Fruit fly (Drosophila melanogaster) whole organism, wandering third instar larva: ENCODE results near the gene CLS.

Experiments
- Abd-B ChIP-seq: fragments of >200 bp; optimal IDR thresholded peaks from 2 replicates; lab custom pipeline; 2017; ENCODE audit warnings: missing biosample characterization, missing genetic modification characterization
- CG32264 ChIP-seq: fragments of 200-800 bp; sonication (Bioruptor generic); optimal IDR thresholded peaks from 2 replicates; lab custom pipeline; 2016; ENCODE audit warnings: missing biosample characterization, missing genetic modification characterization
- CG9705 ChIP-seq: fragments of 200-800 bp; sonication (Bioruptor generic); optimal IDR thresholded peaks from 2 replicates; lab custom pipeline; 2018; ENCODE audit warnings: missing biosample characterization, mild to moderate bottlenecking, missing genetic modification characterization
- CrebA ChIP-seq: fragments of 200-800 bp; sonication (Bioruptor generic); optimal IDR thresholded peaks from 2 replicates; lab custom pipeline; 2016; ENCODE audit warnings: missing biosample characterization, mild to moderate bottlenecking, missing genetic modification characterization, borderline replicate concordance
- Dfd ChIP-seq: fragments of >200 bp; optimal IDR thresholded peaks from 2 replicates; lab custom pipeline; 2017; ENCODE audit warnings: missing biosample characterization, missing genetic modification characterization
- Dif ChIP-seq: fragments of 200-275, 200-300 bp; sonication (Bioruptor generic); optimal IDR thresholded peaks from 2 replicates; lab custom pipeline; 2018; ENCODE audit warnings: missing biosample characterization, missing genetic modification characterization; ENCODE audit not compliant: partially characterized antibody
- GATAd ChIP-seq: sonication (Bioruptor generic); optimal IDR thresholded peaks from 2 replicates; lab custom pipeline; 2016; ENCODE audit warnings: missing biosample characterization, missing genetic modification characterization
- HLH106 ChIP-seq: fragments of 200-800 bp; optimal IDR thresholded peaks from 3 replicates; lab custom pipeline; 2019; ENCODE audit warnings: missing biosample characterization, mild to moderate bottlenecking, missing genetic modification characterization, moderate library complexity
- Hnf4 ChIP-seq: fragments of 200-800 bp; sonication (Bioruptor generic); optimal IDR thresholded peaks from 2 replicates; lab custom pipeline; 2016; ENCODE audit warnings: missing biosample characterization, mild to moderate bottlenecking, missing genetic modification characterization
- Hr78 ChIP-seq: fragments of >200 bp; optimal IDR thresholded peaks from 2 replicates; lab custom pipeline; 2017; ENCODE audit warnings: missing biosample characterization, missing genetic modification characterization
- Hr83 ChIP-seq: fragments of 200-300 bp; sonication (Bioruptor generic); optimal IDR thresholded peaks from 2 replicates; lab custom pipeline; 2016; ENCODE audit warnings: missing biosample characterization, mild to moderate bottlenecking, missing genetic modification characterization, moderate library complexity; ENCODE audit not compliant: poor library complexity, severe bottlenecking
- Jra ChIP-seq: sonication (Bioruptor generic); optimal IDR thresholded peaks from 2 replicates; lab custom pipeline; 2016; ENCODE audit warnings: missing biosample characterization, missing genetic modification characterization
- Mio ChIP-seq: sonication (Bioruptor generic); optimal IDR thresholded peaks from 2 replicates; lab custom pipeline; 2016; ENCODE audit warnings: missing biosample characterization, missing genetic modification characterization
- Myc ChIP-seq: fragments of >200 bp; optimal IDR thresholded peaks from 2 replicates; lab custom pipeline; 2017
- N ChIP-seq: fragments of >200 bp; optimal IDR thresholded peaks from 2 replicates; lab custom pipeline; 2018; ENCODE audit warnings: missing biosample characterization, missing external identifiers, missing genetic modification characterization
- OdsH ChIP-seq: fragments of 200-800 bp; sonication (Bioruptor generic); optimal IDR thresholded peaks from 2 replicates; lab custom pipeline; 2016; ENCODE audit warnings: missing biosample characterization, mild to moderate bottlenecking, missing genetic modification characterization
- Rel ChIP-seq, 2 experiments: fragments of 200-800 bp; sonication (Bioruptor generic) in 1 of 2; optimal IDR thresholded peaks; 2 replicates in 1 of 2; 3 replicates in 1 of 2; lab custom pipeline; 2016 to 2019; ENCODE audit warnings: mild to moderate bottlenecking in 2 of 2, missing biosample characterization in 2 of 2, missing genetic modification characterization in 2 of 2, moderate library complexity in 1 of 2
- Sp1 ChIP-seq: fragments of 200-800 bp; sonication (Bioruptor generic); optimal IDR thresholded peaks from 3 replicates; lab custom pipeline; 2019; ENCODE audit warnings: missing biosample characterization, mild to moderate bottlenecking, missing genetic modification characterization, moderate library complexity
- Vsx2 ChIP-seq: fragments of 200-300, 225-300 bp; sonication (Bioruptor generic); optimal IDR thresholded peaks from 2 replicates; lab custom pipeline; 2018; ENCODE audit warnings: missing biosample characterization, missing genetic modification characterization; ENCODE audit not compliant: partially characterized antibody
- br ChIP-seq: fragments of 200-800 bp; sonication (Bioruptor generic); optimal IDR thresholded peaks from 2 replicates; lab custom pipeline; 2016; ENCODE audit warnings: missing biosample characterization, missing genetic modification characterization
- brk ChIP-seq: fragments of 200-800 bp; sonication (Bioruptor generic); optimal IDR thresholded peaks from 2 replicates; lab custom pipeline; 2016; ENCODE audit warnings: missing biosample characterization, mild to moderate bottlenecking, missing genetic modification characterization
- dl ChIP-seq, 2 experiments: fragments of 175-275, 200-275 bp in 1 of 2; fragments of 200-275 bp in 1 of 2; sonication (Bioruptor generic); optimal IDR thresholded peaks; lab custom pipeline; 2018; ENCODE audit warnings: mild to moderate bottlenecking in 2 of 2, missing biosample characterization in 2 of 2, missing genetic modification characterization in 2 of 2, moderate library complexity in 2 of 2; ENCODE audit not compliant: partially characterized antibody in 2 of 2, insufficient read depth in 1 of 2
- dmrt93B ChIP-seq: fragments of 200-800 bp; sonication (Bioruptor generic); optimal IDR thresholded peaks from 2 replicates; lab custom pipeline; 2018; ENCODE audit warnings: missing biosample characterization, mild to moderate bottlenecking, missing genetic modification characterization
- dsf ChIP-seq: sonication (Bioruptor generic); optimal IDR thresholded peaks from 2 replicates; lab custom pipeline; 2016; ENCODE audit warnings: missing biosample characterization, missing genetic modification characterization, borderline replicate concordance
- ey ChIP-seq: fragments of 200-800 bp; sonication (Bioruptor generic); optimal IDR thresholded peaks from 2 replicates; lab custom pipeline; 2016; ENCODE audit warnings: missing biosample characterization, missing genetic modification characterization
- foxo ChIP-seq, 2 experiments: fragments of 200-800 bp; sonication (Bioruptor generic); optimal IDR thresholded peaks; 2 replicates in 1 of 2; 3 replicates in 1 of 2; lab custom pipeline; 2016 to 2017; ENCODE audit warnings: missing biosample characterization in 2 of 2, missing genetic modification characterization in 2 of 2
- fru ChIP-seq: fragments of 200-800 bp; sonication (Bioruptor generic); optimal IDR thresholded peaks from 3 replicates; lab custom pipeline; 2016; ENCODE audit warnings: missing biosample characterization, mild to moderate bottlenecking, missing genetic modification characterization
- h ChIP-seq: fragments of 200-800 bp; sonication (Bioruptor generic); optimal IDR thresholded peaks from 3 replicates; lab custom pipeline; 2016; ENCODE audit warnings: missing biosample characterization, mild to moderate bottlenecking, missing genetic modification characterization
- jim ChIP-seq: fragments of 175-275, 200-325 bp; sonication (Bioruptor generic); optimal IDR thresholded peaks from 2 replicates; lab custom pipeline; 2016; ENCODE audit warnings: missing biosample characterization, mild to moderate bottlenecking, missing genetic modification characterization
- lola ChIP-seq: fragments of >200 bp; optimal IDR thresholded peaks from 2 replicates; lab custom pipeline; 2017; ENCODE audit warnings: missing biosample characterization, missing genetic modification characterization
- pan ChIP-seq: fragments of >200 bp; optimal IDR thresholded peaks from 2 replicates; lab custom pipeline; 2017
- psq ChIP-seq: fragments of 200-800 bp; sonication (Bioruptor generic); optimal IDR thresholded peaks from 3 replicates; lab custom pipeline; 2017; ENCODE audit warnings: missing biosample characterization, mild to moderate bottlenecking, missing genetic modification characterization, moderate library complexity
- rgr ChIP-seq: fragments of 200-800 bp; sonication (Bioruptor generic); optimal IDR thresholded peaks from 3 replicates; lab custom pipeline; 2016; ENCODE audit warnings: missing biosample characterization, mild to moderate bottlenecking, missing genetic modification characterization
- sage ChIP-seq: fragments of 200-800 bp; sonication (Bioruptor generic); optimal IDR thresholded peaks from 2 replicates; lab custom pipeline; 2016; ENCODE audit warnings: missing biosample characterization, mild to moderate bottlenecking, missing genetic modification characterization
- sv ChIP-seq: fragments of 200-800 bp; sonication (Bioruptor generic); optimal IDR thresholded peaks from 3 replicates; lab custom pipeline; 2016; ENCODE audit warnings: missing biosample characterization, missing genetic modification characterization
- tai ChIP-seq: sonication (Bioruptor generic); optimal IDR thresholded peaks from 2 replicates; lab custom pipeline; 2016; ENCODE audit warnings: missing biosample characterization, missing genetic modification characterization
- usp ChIP-seq: fragments of >200 bp; optimal IDR thresholded peaks from 2 replicates; lab custom pipeline; 2017; ENCODE audit warnings: missing biosample characterization, missing genetic modification characterization
- woc ChIP-seq: sonication (Bioruptor generic); optimal IDR thresholded peaks from 2 replicates; lab custom pipeline; 2016; ENCODE audit warnings: missing biosample characterization, mild to moderate bottlenecking, missing genetic modification characterization

The CLS gene

DNA sequence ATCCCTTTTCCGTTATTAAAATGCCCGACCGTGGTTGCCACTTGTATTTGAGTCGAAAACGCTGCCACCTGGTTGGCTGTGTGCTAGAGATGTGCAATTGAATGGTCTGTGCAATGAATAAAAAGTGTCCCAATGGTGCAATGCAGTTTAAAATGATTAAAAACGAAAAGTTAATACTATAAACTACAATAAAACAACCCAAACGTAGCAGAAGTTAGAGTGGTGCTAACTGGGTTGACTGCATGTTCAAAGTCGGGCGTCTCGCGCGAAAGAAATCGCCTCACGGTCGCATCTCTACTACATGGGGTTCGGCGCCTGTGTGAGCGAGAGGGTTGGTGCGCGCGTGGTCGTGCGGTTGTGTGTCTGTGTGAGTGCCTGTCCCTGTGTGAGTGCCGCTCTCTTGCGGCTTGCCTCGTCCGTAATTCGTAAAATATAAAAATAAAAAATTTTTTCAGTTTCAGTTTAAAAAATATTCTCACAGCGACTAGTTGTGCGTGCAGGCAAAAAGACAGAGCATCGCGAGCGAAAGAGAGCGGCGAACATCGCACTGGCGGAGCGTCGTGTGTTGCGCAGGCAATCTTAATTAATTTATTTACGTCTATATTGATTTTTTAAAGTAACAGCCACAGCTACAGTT lies 40.2 kb downstream of the CLS start:
- no peak for TF ChIP-seq Abd-B
- TF ChIP-seq Jra (GFP tag; lab: Kevin White, UChicago) = peak; percentile 92
- TF ChIP-seq Hr83 = peak; percentile 40
- peak; percentile 83 for TF ChIP-seq CG32264
- peak; percentile 90 for TF ChIP-seq dmrt93B (GFP tag; lab: Kevin White, UChicago)
- TF ChIP-seq tai (GFP tag; lab: Kevin White, UChicago) = peak; percentile 92
- TF ChIP-seq HLH106 (tag; lab: Kevin White, UChicago) = peak; percentile 93
- TF ChIP-seq fru = peak; percentile 94
- peak; percentile 91 for TF ChIP-seq Hnf4 (GFP tag; lab: Kevin White, UChicago)
- TF ChIP-seq ey (GFP tag; lab: Kevin White, UChicago) = peak; percentile 93
- no peak for TF ChIP-seq brk (GFP tag; lab: Kevin White, UChicago)
- TF ChIP-seq woc (GFP tag; lab: Kevin White, UChicago) = peak; percentile 97
- peak; percentile 67 for TF ChIP-seq Mio (GFP tag; lab: Kevin White, UChicago)
- TF ChIP-seq N (GFP tag; lab: Kevin White, UChicago) = peak; percentile 56
- TF ChIP-seq sage (GFP tag; lab: Kevin White, UChicago) = no peak
- no peak for TF ChIP-seq Dfd (GFP tag; lab: Kevin White, UChicago)
- TF ChIP-seq Hr78 (GFP tag; lab: Kevin White, UChicago) = no peak
- TF ChIP-seq usp = no peak
- TF ChIP-seq GATAd (GFP tag; lab: Kevin White, UChicago) = peak; percentile 74
- peak; percentile 67 for TF ChIP-seq Myc (lab: Kevin White, UChicago)
- peak; percentile 96 for TF ChIP-seq h (GFP tag; lab: Kevin White, UChicago)
- peak in 1 of 2 experiments; percentile 96 for TF ChIP-seq foxo (GFP tag; optimal IDR thresholded peaks at IDR 0.05; lab: Kevin White, UChicago)
- TF ChIP-seq Vsx2 (GFP tag; lab: Kevin White, UChicago) = peak; percentile 71
- peak; percentile 87 for TF ChIP-seq CG9705 (GFP tag; lab: Kevin White, UChicago)
- TF ChIP-seq rgr (GFP tag; lab: Kevin White, UChicago) = peak; percentile 91
- peak in 1 of 2 experiments; percentile 9 for TF ChIP-seq dl (GFP tag; optimal IDR thresholded peaks at IDR 0.05; lab: Kevin White, UChicago; ENCODE audit: insufficient read depth in 1 of 2, partially characterized antibody in 2 of 2)
- TF ChIP-seq br (GFP tag; lab: Kevin White, UChicago) = peak; percentile 94
- peak; percentile 89 for TF ChIP-seq OdsH (GFP tag; lab: Kevin White, UChicago)
- TF ChIP-seq pan = no peak
- TF ChIP-seq jim (GFP tag; lab: Kevin White, UChicago) = peak; percentile 54
- peak; percentile 25 for TF ChIP-seq CrebA (GFP tag; lab: Kevin White, UChicago)
- TF ChIP-seq dsf (GFP tag; lab: Kevin White, UChicago) = peak; percentile 52
- TF ChIP-seq Rel (GFP tag; optimal IDR thresholded peaks at IDR 0.05; lab: Kevin White, UChicago) = no peak
- TF ChIP-seq Rel (tag; optimal IDR thresholded peaks at IDR 0.05; lab: Kevin White, UChicago) = peak; percentile 85
- peak; percentile 90 for TF ChIP-seq psq
- peak; percentile 87 for TF ChIP-seq sv (GFP tag; lab: Kevin White, UChicago)
- peak; percentile 46 for TF ChIP-seq Dif (GFP tag; lab: Kevin White, UChicago)
- TF ChIP-seq lola (GFP tag; lab: Kevin White, UChicago) = no peak
- peak; percentile 85 for TF ChIP-seq Sp1 (GFP tag; lab: Kevin White, UChicago)
- TF ChIP-seq, all 38 proteins: peak for 30

DNA sequence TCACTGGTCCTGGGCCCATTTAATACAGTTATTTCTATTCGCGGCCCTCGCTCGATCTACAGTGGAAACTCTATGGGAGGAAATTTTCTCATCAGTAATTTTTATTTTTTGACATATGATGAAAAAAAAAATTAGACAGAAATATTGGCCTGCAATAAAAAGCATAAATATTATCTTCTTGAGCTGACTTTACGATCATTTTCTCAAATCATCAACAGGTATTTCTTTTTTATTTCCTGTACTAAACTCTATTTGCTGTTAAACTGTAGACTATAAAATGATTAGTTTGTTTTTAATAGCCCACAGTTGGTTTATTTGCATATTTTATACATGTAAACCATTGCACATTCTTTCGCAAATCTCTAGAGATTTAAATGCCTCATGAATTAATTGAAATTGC lies 43.0 kb downstream of the CLS start:
- no peak for TF ChIP-seq dl (GFP tag; optimal IDR thresholded peaks at IDR 0.05; lab: Kevin White, UChicago; ENCODE audit: insufficient read depth in 1 of 2, partially characterized antibody in 2 of 2)
- TF ChIP-seq Dfd (GFP tag; lab: Kevin White, UChicago) = no peak
- TF ChIP-seq Hr83 = no peak
- no peak for TF ChIP-seq ey (GFP tag; lab: Kevin White, UChicago)
- no peak for TF ChIP-seq Hnf4 (GFP tag; lab: Kevin White, UChicago)
- no peak for TF ChIP-seq woc (GFP tag; lab: Kevin White, UChicago)
